Worm (Caenorhabditis elegans) whole organism, young adult: ENCODE measurements around the gene lmtr-3.

Experiments
- B0019.2 ChIP-seq: fragments of 200-800 bp; sonication (Bioruptor generic); conservative IDR thresholded peaks from 2 replicates; pipeline ENCODE4 v1.3.6; 2022; ENCODE audit warnings: missing genetic modification reagents, missing genetic modification characterization, missing compliant biosample characterization
- B0035.1 ChIP-seq: sonication (generic microtip); optimal IDR thresholded peaks from 2 replicates; lab custom pipeline; 2016; ENCODE audit warnings: missing genetic modification characterization, mild to moderate bottlenecking, missing compliant biosample characterization, missing genotype, missing genetic modification reagents
- B0261.1 ChIP-seq: sonication (generic microtip); optimal IDR thresholded peaks from 2 replicates; lab custom pipeline; 2016; ENCODE audit warnings: mild to moderate bottlenecking, missing genetic modification characterization, moderate library complexity, missing compliant biosample characterization
- B0336.3 ChIP-seq: fragments of 200-800 bp; sonication (Bioruptor generic); IDR thresholded peaks from 2 replicates; pipeline ENCODE4 v1.3.6; 2022; ENCODE audit warnings: missing genetic modification characterization, missing compliant biosample characterization
- D2030.7 ChIP-seq: fragments of 200-800 bp; sonication (Bioruptor generic); IDR thresholded peaks from 2 replicates; pipeline ENCODE4 v1.3.6; 2022; ENCODE audit warnings: missing genetic modification reagents, missing genetic modification characterization, missing compliant biosample characterization
- F10E7.11 ChIP-seq: sonication (generic microtip); optimal IDR thresholded peaks from 2 replicates; lab custom pipeline; 2017; ENCODE audit warnings: mild to moderate bottlenecking, missing genetic modification characterization, moderate library complexity, missing compliant biosample characterization
- F55B11.4 ChIP-seq: sonication (generic microtip); optimal IDR thresholded peaks from 2 replicates; lab custom pipeline; 2016; ENCODE audit warnings: missing compliant biosample characterization, missing genetic modification characterization, borderline replicate concordance; ENCODE audit not compliant: insufficient read depth
- K12H6.12 ChIP-seq: fragments of 200-800 bp; sonication (Bioruptor generic); optimal IDR thresholded peaks from 2 replicates; lab custom pipeline; 2018; ENCODE audit warnings: mild to moderate bottlenecking, missing genetic modification characterization, missing compliant biosample characterization
- Y56A3A.18 ChIP-seq: fragments of 200-800 bp; sonication (Bioruptor generic); IDR thresholded peaks from 2 replicates; pipeline ENCODE4 v1.3.6; 2022; ENCODE audit warnings: missing genetic modification reagents, missing genetic modification characterization, missing compliant biosample characterization
- Y95B8A.8 ChIP-seq: fragments of 200-800 bp; sonication (Bioruptor generic); IDR thresholded peaks from 2 replicates; pipeline ENCODE4 v1.3.6; 2022; ENCODE audit warnings: missing genetic modification reagents, missing genetic modification characterization, missing compliant biosample characterization
- ZK185.1 ChIP-seq: sonication (generic microtip); optimal IDR thresholded peaks from 2 replicates; lab custom pipeline; 2016; ENCODE audit warnings: mild to moderate bottlenecking, missing genetic modification characterization, missing compliant biosample characterization; ENCODE audit not compliant: poor library complexity, severe bottlenecking
- ama-1 ChIP-seq, 3 experiments: fragments of 150-350 bp in 1 of 3; sonication (generic microtip) in 2 of 3; optimal IDR thresholded peaks; 2 replicates each; lab custom pipeline; 2014 to 2018; ENCODE audit warnings: missing biosample characterization in 2 of 3, missing genetic modification characterization in 2 of 3, missing genetic modification reagents in 2 of 3
- aptf-2 ChIP-seq: fragments of 200-800 bp; sonication (Bioruptor generic); conservative IDR thresholded peaks from 2 replicates; pipeline ENCODE4 v1.3.6; 2022; ENCODE audit warnings: missing genetic modification reagents, missing genetic modification characterization, missing compliant biosample characterization
- atf-7 ChIP-seq: sonication (generic microtip); optimal IDR thresholded peaks from 2 replicates; lab custom pipeline; 2017; ENCODE audit warnings: mild to moderate bottlenecking, missing genetic modification characterization, missing compliant biosample characterization
- athp-1 ChIP-seq: sonication (generic microtip); optimal IDR thresholded peaks from 2 replicates; lab custom pipeline; 2017; ENCODE audit warnings: mild to moderate bottlenecking, missing genetic modification characterization, missing compliant biosample characterization
- attf-6 ChIP-seq: fragments of 200-800 bp; sonication (Bioruptor generic); IDR thresholded peaks from 2 replicates; pipeline ENCODE4 v1.3.6; 2022; ENCODE audit warnings: missing genetic modification reagents, missing genetic modification characterization, missing compliant biosample characterization
- bed-1 ChIP-seq: fragments of 200-800 bp; sonication (Bioruptor generic); IDR thresholded peaks from 2 replicates; pipeline ENCODE4 v1.3.6; 2022; ENCODE audit warnings: missing genetic modification reagents, missing genetic modification characterization, missing compliant biosample characterization
- cebp-1 ChIP-seq, 2 experiments: fragments of 200-800 bp in 1 of 2; sonication (Bioruptor generic) in 1 of 2; sonication (generic microtip) in 1 of 2; IDR thresholded peaks in 1 of 2; optimal IDR thresholded peaks in 1 of 2; 2 replicates each; pipeline versions ENCODE4 v1.3.6 to Lab custom; 2017 to 2022; ENCODE audit warnings: missing compliant biosample characterization in 2 of 2, missing genetic modification characterization in 2 of 2, mild to moderate bottlenecking in 1 of 2, missing genetic modification reagents in 1 of 2, moderate library complexity in 1 of 2
- ceh-27 ChIP-seq: fragments of 200-800 bp; sonication (Bioruptor generic); optimal IDR thresholded peaks from 2 replicates; lab custom pipeline; 2018; ENCODE audit warnings: mild to moderate bottlenecking, missing genetic modification characterization, moderate library complexity, missing compliant biosample characterization
- ceh-79 ChIP-seq: sonication (generic microtip); optimal IDR thresholded peaks from 2 replicates; lab custom pipeline; 2017; ENCODE audit warnings: mild to moderate bottlenecking, missing genetic modification characterization, missing compliant biosample characterization
- ceh-91 ChIP-seq: fragments of 200-800 bp; sonication (Bioruptor generic); IDR thresholded peaks from 2 replicates; pipeline ENCODE4 v1.3.6; 2022; ENCODE audit warnings: missing genetic modification reagents, missing genetic modification characterization, missing compliant biosample characterization
- die-1 ChIP-seq: sonication (generic microtip); optimal IDR thresholded peaks from 2 replicates; lab custom pipeline; 2016; ENCODE audit warnings: missing genotype, mild to moderate bottlenecking, missing genetic modification characterization, missing compliant biosample characterization
- dox-1 ChIP-seq: fragments of 200-800 bp; sonication (Bioruptor generic); IDR thresholded peaks from 2 replicates; pipeline ENCODE4 v1.3.6; 2022; ENCODE audit warnings: missing genetic modification reagents, missing genetic modification characterization, missing compliant biosample characterization
- egl-44 ChIP-seq: fragments of 200-800 bp; sonication (Bioruptor generic); IDR thresholded peaks from 2 replicates; pipeline ENCODE4 v1.3.6; 2022; ENCODE audit warnings: missing genetic modification reagents, missing genetic modification characterization, missing compliant biosample characterization
- ekl-4 ChIP-seq: fragments of 200-800 bp; sonication (Bioruptor generic); IDR thresholded peaks from 2 replicates; pipeline ENCODE4 v1.3.6; 2022; ENCODE audit warnings: missing genetic modification reagents, missing genetic modification characterization, missing compliant biosample characterization
- gei-17 ChIP-seq: fragments of 200-800 bp; sonication (Bioruptor generic); optimal IDR thresholded peaks from 2 replicates; lab custom pipeline; 2018; ENCODE audit warnings: mild to moderate bottlenecking, missing genetic modification characterization, missing compliant biosample characterization
- hlh-12 ChIP-seq: sonication (generic microtip); optimal IDR thresholded peaks from 2 replicates; lab custom pipeline; 2016; ENCODE audit warnings: missing genetic modification characterization, missing compliant biosample characterization
- let-526 ChIP-seq: fragments of 200-800 bp; sonication (Bioruptor generic); IDR thresholded peaks from 2 replicates; pipeline ENCODE4 v1.3.6; 2022; ENCODE audit warnings: missing genetic modification reagents, missing genetic modification characterization, missing compliant biosample characterization
- lin-35 ChIP-seq, 3 experiments: fragments of 150-350 bp in 2 of 3; sonication (generic microtip) in 1 of 3; optimal IDR thresholded peaks; 2 replicates each; lab custom pipeline; 2014 to 2018; ENCODE audit warnings: missing biosample characterization in 3 of 3, missing genetic modification characterization in 3 of 3, missing genetic modification reagents in 3 of 3
- lin-54 ChIP-seq: fragments of 200-800 bp; sonication (Bioruptor generic); optimal IDR thresholded peaks from 2 replicates; lab custom pipeline; 2018; ENCODE audit warnings: mild to moderate bottlenecking, missing genetic modification characterization, missing compliant biosample characterization
- madf-6 ChIP-seq: fragments of 200-800 bp; sonication (Bioruptor generic); IDR thresholded peaks from 2 replicates; pipeline ENCODE4 v1.3.6; 2022; ENCODE audit warnings: missing genetic modification reagents, missing genetic modification characterization, missing compliant biosample characterization
- mcd-1 ChIP-seq: fragments of 200-800 bp; sonication (Bioruptor generic); IDR thresholded peaks from 2 replicates; pipeline ENCODE4 v1.3.6; 2022; ENCODE audit warnings: missing genetic modification reagents, missing genetic modification characterization, missing compliant biosample characterization
- mxl-1 ChIP-seq: sonication (generic microtip); optimal IDR thresholded peaks from 2 replicates; lab custom pipeline; 2016; ENCODE audit warnings: missing genetic modification characterization, missing compliant biosample characterization
- nfya-2 ChIP-seq: fragments of 200-800 bp; sonication (Bioruptor generic); IDR thresholded peaks from 2 replicates; pipeline ENCODE4 v1.3.6; 2022; ENCODE audit warnings: missing genetic modification reagents, missing genetic modification characterization, missing compliant biosample characterization
- nfyb-1 ChIP-seq: fragments of 200-800 bp; sonication (Bioruptor generic); IDR thresholded peaks from 2 replicates; pipeline ENCODE4 v1.3.6; 2022; ENCODE audit warnings: missing genetic modification reagents, missing genetic modification characterization, missing compliant biosample characterization
- nhr-120 ChIP-seq: fragments of 200-800 bp; sonication (Bioruptor generic); IDR thresholded peaks from 2 replicates; pipeline ENCODE4 v1.3.6; 2022; ENCODE audit warnings: missing genetic modification characterization, missing compliant biosample characterization
- nhr-179 ChIP-seq: sonication (generic microtip); optimal IDR thresholded peaks from 2 replicates; lab custom pipeline; 2016; ENCODE audit warnings: mild to moderate bottlenecking, missing genetic modification characterization, missing compliant biosample characterization
- rcor-1 ChIP-seq: fragments of 200-800 bp; sonication (Bioruptor generic); IDR thresholded peaks from 2 replicates; pipeline ENCODE4 v1.3.6; 2022; ENCODE audit warnings: missing genetic modification reagents, missing genetic modification characterization, missing compliant biosample characterization
- rec-8 ChIP-seq, 2 experiments: sonication (generic microtip); optimal IDR thresholded peaks; 2 replicates each; lab custom pipeline; 2016; ENCODE audit warnings: mild to moderate bottlenecking in 2 of 2, missing genetic modification characterization in 2 of 2, missing genetic modification reagents in 2 of 2, missing genotype in 2 of 2, missing biosample characterization in 1 of 2, missing compliant biosample characterization in 1 of 2, moderate library complexity in 1 of 2
- repo-1 ChIP-seq: sonication (generic microtip); optimal IDR thresholded peaks from 2 replicates; lab custom pipeline; 2017; ENCODE audit warnings: mild to moderate bottlenecking, missing genetic modification characterization, missing compliant biosample characterization
- snpc-1.3 ChIP-seq: sonication (generic microtip); optimal IDR thresholded peaks from 2 replicates; lab custom pipeline; 2017; ENCODE audit warnings: missing genetic modification characterization, mild to moderate bottlenecking, missing compliant biosample characterization, antibody characterized with exemption, moderate library complexity, missing genotype, missing genetic modification reagents; ENCODE audit not compliant: insufficient read depth
- sptf-2 ChIP-seq: fragments of 200-800 bp; sonication (Bioruptor generic); optimal IDR thresholded peaks from 2 replicates; lab custom pipeline; 2018; ENCODE audit warnings: mild to moderate bottlenecking, missing genetic modification characterization, missing compliant biosample characterization
- tbx-9 ChIP-seq: sonication (generic microtip); optimal IDR thresholded peaks from 2 replicates; lab custom pipeline; 2016; ENCODE audit warnings: borderline replicate concordance, missing genetic modification characterization, inconsistent platforms, missing compliant biosample characterization
- tlf-1 ChIP-seq: fragments of 200-800 bp; sonication (Bioruptor generic); optimal IDR thresholded peaks from 2 replicates; lab custom pipeline; 2018; ENCODE audit warnings: mild to moderate bottlenecking, missing genetic modification characterization, missing compliant biosample characterization
- zfh-2 ChIP-seq: fragments of 200-800 bp; sonication (Bioruptor generic); conservative IDR thresholded peaks from 2 replicates; pipeline ENCODE4 v1.3.6; 2022; ENCODE audit warnings: missing genetic modification reagents, missing genetic modification characterization, missing compliant biosample characterization
- ztf-26 ChIP-seq: sonication (generic microtip); optimal IDR thresholded peaks from 2 replicates; lab custom pipeline; 2017; ENCODE audit warnings: missing genetic modification characterization, missing compliant biosample characterization
- ztf-28 ChIP-seq: fragments of 200-800 bp; sonication (Bioruptor generic); IDR thresholded peaks from 2 replicates; pipeline ENCODE4 v1.3.6; 2022; ENCODE audit warnings: missing genetic modification reagents, missing genetic modification characterization, missing compliant biosample characterization

The lmtr-3 gene

ce11 chrV:11122466-11122865 lies 1.5 kb upstream of the lmtr-3 start, which contains the start of gene mboa-2:
TSS of gene mboa-2 (minus strand) at chrV:11122493.
- TF ChIP-seq repo-1 (tag; lab: Kevin White, UChicago) (peak; percentile 77), cebp-1 (GFP tag; IDR thresholded peaks at IDR 0.05; lab: Robert Waterston, UW) (no peak), cebp-1 (tag; optimal IDR thresholded peaks at IDR 0.05; lab: Kevin White, UChicago) (peak; percentile 28), B0019.2 (GFP tag; lab: Robert Waterston, UW) (no peak), D2030.7 (GFP tag; lab: Robert Waterston, UW) (no peak), attf-6 (GFP tag; lab: Robert Waterston, UW) (peak; percentile 58; the same call in 1 of the 2 replicates), ama-1 (optimal IDR thresholded peaks at IDR 0.05; lab: Kevin White, UChicago) (no peak), ama-1 (GFP tag; optimal IDR thresholded peaks at IDR 0.05; lab: Kevin White, UChicago) (peak in 1 of 2 experiments; percentile 48), B0035.1 (tag; lab: Kevin White, UChicago) (no peak), sptf-2 (GFP tag; lab: Kevin White, UChicago) (no peak), nfya-2 (GFP tag; lab: Robert Waterston, UW) (0 out of 2 replicates have a peak, but pooled peaks have one; percentile 45), nhr-179 (no peak), hlh-12 (tag; lab: Kevin White, UChicago) (no peak), bed-1 (no peak), gei-17 (GFP tag; lab: Kevin White, UChicago) (no peak), tlf-1 (GFP tag; lab: Kevin White, UChicago) (peak; percentile 10), atf-7 (tag; lab: Kevin White, UChicago) (peak; percentile 43), aptf-2 (no peak), dox-1 (GFP tag; lab: Robert Waterston, UW) (no peak), madf-6 (GFP tag; lab: Robert Waterston, UW) (peak; percentile 20; the same call in 1 of the 2 replicates), ztf-26 (tag; lab: Kevin White, UChicago) (no peak), rec-8 (tag; optimal IDR thresholded peaks at IDR 0.05; lab: Kevin White, UChicago) (no peak), B0336.3 (GFP tag; lab: Robert Waterston, UW) (peak; percentile 73), mcd-1 (no peak; the same call in 1 of the 2 replicates), athp-1 (no peak), ztf-28 (no peak), Y56A3A.18 (GFP tag; lab: Robert Waterston, UW) (0 out of 2 replicates have a peak, but pooled peaks have one; percentile 52), B0261.1 (no peak), egl-44 (GFP tag; lab: Robert Waterston, UW) (no peak), ceh-27 (GFP tag; lab: Kevin White, UChicago) (no peak), lin-54 (GFP tag; lab: Kevin White, UChicago) (peak; percentile 1), die-1 (tag; lab: Kevin White, UChicago) (no peak), ZK185.1 (tag; lab: Kevin White, UChicago) (peak; percentile 5), zfh-2 (no peak), nfyb-1 (GFP tag; lab: Robert Waterston, UW) (peak; percentile 75), nhr-120 (GFP tag; lab: Robert Waterston, UW) (no peak), F55B11.4 (tag; lab: Kevin White, UChicago) (no peak), snpc-1.3 (tag; lab: Kevin White, UChicago) (peak; percentile 22), Y95B8A.8 (GFP tag; lab: Robert Waterston, UW) (0 out of 2 replicates have a peak, but pooled peaks have one; percentile 24), F10E7.11 (tag; lab: Kevin White, UChicago) (peak; percentile 29), ceh-91 (GFP tag; lab: Robert Waterston, UW) (no peak), let-526 (GFP tag; lab: Robert Waterston, UW) (no peak), ceh-79 (tag; lab: Kevin White, UChicago) (no peak), lin-35 (GFP tag; optimal IDR thresholded peaks at IDR 0.05; lab: Kevin White, UChicago) (peak in 1 of 3 experiments; percentile 48), ekl-4 (GFP tag; lab: Robert Waterston, UW) (0 out of 2 replicates have a peak, but pooled peaks have one; percentile 40), tbx-9 (tag; lab: Kevin White, UChicago) (no peak), mxl-1 (tag; lab: Kevin White, UChicago) (no peak), rcor-1 (GFP tag; lab: Robert Waterston, UW) (no peak; the same call in 1 of the 2 replicates), K12H6.12 (tag; lab: Kevin White, UChicago) (no peak)
